Fruit fly (Drosophila melanogaster): ENCODE measurements around the gene CAH16.

CAH16 gene

DNA sequence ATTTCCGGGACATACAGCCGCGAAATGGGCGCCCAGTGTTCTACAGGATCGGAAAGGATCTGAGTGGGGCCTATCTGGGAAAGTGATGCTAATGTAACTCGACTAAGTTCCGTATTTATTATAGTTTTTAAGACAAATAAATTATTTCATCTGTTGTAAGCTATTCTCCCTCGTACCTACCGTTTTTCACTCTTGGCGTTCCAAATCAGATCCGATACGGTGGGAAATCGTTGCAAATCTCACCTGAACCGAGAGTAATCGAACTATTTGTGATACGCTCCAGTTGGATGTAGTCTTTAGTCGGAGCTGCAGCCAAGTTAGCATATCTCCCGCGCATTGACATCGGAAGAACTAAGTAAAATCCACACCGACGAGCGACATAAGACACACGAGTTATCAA, at the start of gene CAH16:
Gene CAH16 (plus strand): TSS at position 301 of the 400 bp plus-strand sequence.
- TF ChIP-seq rn (GFP tag; IDR thresholded peaks at IDR 0.05) (no peak), CG34367 (tag; optimal IDR thresholded peaks at IDR 0.05) (no peak), CG17806 (tag; optimal IDR thresholded peaks at IDR 0.05) (no peak)

DNA sequence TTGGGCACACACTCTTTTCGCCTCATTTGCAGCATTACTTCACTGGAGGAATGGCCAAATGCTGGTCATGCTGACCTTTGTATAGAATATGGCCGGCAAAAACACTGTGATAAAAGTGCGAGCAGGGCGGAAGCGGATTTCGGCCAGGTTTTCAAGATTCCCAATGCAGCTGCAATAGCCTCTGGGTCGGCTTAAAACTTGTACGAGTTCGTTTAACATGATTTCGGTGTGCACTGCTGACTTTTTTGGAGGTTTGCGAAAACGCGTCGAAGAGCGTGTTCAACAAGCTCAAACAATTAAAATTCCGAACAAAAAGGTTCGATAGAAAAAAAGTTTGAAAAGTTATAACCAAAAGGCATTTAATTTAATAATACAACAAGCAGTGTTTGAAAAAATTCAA, 49.4 kb upstream of the CAH16 start, which contains the start of gene chp:
Gene chp (minus strand): TSS at position 101 of the 400 bp plus-strand sequence.
- TF ChIP-seq gl (tag; optimal IDR thresholded peaks at IDR 0.05), result no peak
- TF ChIP-seq fd96Ca (GFP tag; IDR thresholded peaks at IDR 0.05), result no peak
- TF ChIP-seq Pif1B (GFP tag; optimal IDR thresholded peaks at IDR 0.05), result no peak
- TF ChIP-seq CG32121 (GFP tag; IDR thresholded peaks at IDR 0.05), result no peak
- TF ChIP-seq CG17806 (tag; optimal IDR thresholded peaks at IDR 0.05), result no peak
- no peak for TF ChIP-seq EcR (GFP tag; optimal IDR thresholded peaks at IDR 0.05)
- TF ChIP-seq Ets98B (GFP tag; IDR thresholded peaks at IDR 0.05), result no peak
- no peak for TF ChIP-seq CG10348 (GFP tag; IDR thresholded peaks at IDR 0.05)

- TF ChIP-seq Pif1A (GFP tag; optimal IDR thresholded peaks at IDR 0.05) (no peak), CG17806 (tag; optimal IDR thresholded peaks at IDR 0.05) (no peak), rn (GFP tag; IDR thresholded peaks at IDR 0.05) (no peak), CG4496 (GFP tag; IDR thresholded peaks at IDR 0.05) (no peak), CG8301 (tag; optimal IDR thresholded peaks at IDR 0.05) (no peak), Ets98B (GFP tag; IDR thresholded peaks at IDR 0.05) (no peak), D1 (tag; optimal IDR thresholded peaks at IDR 0.05) (no peak), CG12605 (GFP tag; IDR thresholded peaks at IDR 0.05) (no peak), CG34367 (tag; optimal IDR thresholded peaks at IDR 0.05) (no peak), CG9948 (tag; optimal IDR thresholded peaks at IDR 0.05) (no peak), CG14655 (GFP tag; optimal IDR thresholded peaks at IDR 0.05) (no peak)
Measured at dm6 chr3R:31213227-31213626, 46.8 kb upstream of the CAH16 start, which contains the start of the genes Zwilch and CG1542. TSS of gene Zwilch (minus strand) at chr3R:31213376. TSS of gene CG1542 (plus strand) at chr3R:31213458.

DNA sequence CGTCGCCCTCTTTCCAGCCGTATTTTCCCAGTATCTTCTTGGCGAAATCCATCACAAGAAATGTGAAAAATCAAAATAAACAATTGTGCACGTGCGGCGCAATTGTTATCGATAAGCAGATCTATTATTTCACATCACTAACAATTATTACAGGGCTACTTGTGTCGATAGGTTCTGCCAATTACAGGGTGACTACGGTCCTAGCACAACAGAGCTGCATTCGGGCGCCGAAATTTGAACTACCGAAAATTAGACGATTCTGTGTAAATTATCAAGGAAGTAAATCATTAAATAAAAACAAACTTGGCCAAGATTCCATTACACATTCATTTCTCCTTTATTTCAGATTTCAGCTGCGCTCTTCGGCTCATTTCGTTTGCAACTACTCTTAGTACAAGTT, 44.2 kb upstream of the CAH16 start, which contains the start of gene CG15561:
Gene CG15561 (minus strand): TSS at position 113 of the 400 bp plus-strand sequence.
- TF ChIP-seq CG12605 (GFP tag; IDR thresholded peaks at IDR 0.05), result no peak
- TF ChIP-seq CG34367 (tag; optimal IDR thresholded peaks at IDR 0.05), result no peak
- TF ChIP-seq Snoo (tag; optimal IDR thresholded peaks at IDR 0.05), result no peak
- no peak for TF ChIP-seq gl (tag; optimal IDR thresholded peaks at IDR 0.05)
- no peak for TF ChIP-seq CG17806 (tag; optimal IDR thresholded peaks at IDR 0.05)
- no peak for TF ChIP-seq rn (GFP tag; IDR thresholded peaks at IDR 0.05)
- no peak for TF ChIP-seq CG10348 (GFP tag; IDR thresholded peaks at IDR 0.05)
- no peak for TF ChIP-seq D1 (tag; optimal IDR thresholded peaks at IDR 0.05)
- no peak for TF ChIP-seq CG32121 (GFP tag; IDR thresholded peaks at IDR 0.05)
- no peak for TF ChIP-seq CG4496 (GFP tag; IDR thresholded peaks at IDR 0.05)
- TF ChIP-seq fd96Ca (GFP tag; IDR thresholded peaks at IDR 0.05), result no peak
- TF ChIP-seq Ets98B (GFP tag; IDR thresholded peaks at IDR 0.05), result no peak
- no peak for TF ChIP-seq CG15710 (tag; optimal IDR thresholded peaks at IDR 0.05)
- TF ChIP-seq EcR (GFP tag; optimal IDR thresholded peaks at IDR 0.05), result no peak

- peak; percentile 85 for TF ChIP-seq EcR (GFP tag; optimal IDR thresholded peaks at IDR 0.05)
- no peak for TF ChIP-seq CG34367 (tag; optimal IDR thresholded peaks at IDR 0.05)
Measured at dm6 chr3R:31218214-31218876, 41.7 kb upstream of the CAH16 start.

DNA sequence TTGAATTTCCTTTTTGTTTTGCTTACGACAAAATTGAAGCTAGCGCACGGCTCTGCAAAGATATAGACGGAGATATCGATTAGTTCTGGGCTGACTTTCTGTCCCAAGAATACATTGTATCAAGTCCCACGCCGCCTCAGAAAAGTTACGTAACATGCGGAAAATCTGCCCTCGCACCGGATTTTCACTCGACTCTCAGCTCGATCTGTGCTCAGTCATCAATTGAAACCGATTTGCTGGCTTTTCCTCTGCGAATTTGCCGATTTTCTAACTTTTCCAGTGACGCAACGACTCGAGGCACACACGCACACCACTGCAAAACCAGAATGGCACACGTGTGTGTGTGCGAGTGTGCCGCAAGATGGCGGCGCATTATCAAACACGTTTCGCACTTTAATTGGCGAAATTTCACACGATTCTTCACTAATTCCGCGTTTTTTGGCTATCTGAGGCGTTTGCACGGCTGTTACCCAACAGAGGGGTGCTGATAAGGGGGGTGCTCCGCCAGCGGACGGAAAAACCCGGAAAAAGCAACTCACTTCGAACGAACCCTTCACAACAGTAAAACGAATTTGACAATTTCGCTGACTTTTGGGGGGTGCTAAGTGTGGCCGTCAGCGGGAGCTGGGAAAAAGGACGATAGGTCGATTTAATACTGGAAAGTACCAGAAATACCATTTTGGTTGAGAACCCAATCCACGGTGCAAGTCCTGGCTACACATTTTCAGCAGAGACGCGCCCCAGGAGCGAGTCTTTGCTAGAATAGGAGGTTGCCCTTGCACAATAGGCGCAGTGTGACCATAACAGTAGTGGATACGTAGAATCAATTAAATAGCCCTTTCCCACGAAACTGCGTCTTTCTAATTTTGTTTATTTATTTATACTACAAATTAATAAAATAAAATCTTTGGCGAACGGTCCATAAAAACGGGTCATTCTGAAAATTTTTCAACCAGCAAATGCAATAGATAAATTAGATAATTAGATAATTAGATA, 40.8 kb upstream of the CAH16 start, which contains the start of gene ATPsynC:
Gene ATPsynC (minus strand): TSS at position 634 of the 996 bp plus-strand sequence.
- TF ChIP-seq EcR (GFP tag; optimal IDR thresholded peaks at IDR 0.05), result peak; percentile 60
- peak; percentile 10 for TF ChIP-seq CG17806 (tag; optimal IDR thresholded peaks at IDR 0.05)
- peak; percentile 11 for TF ChIP-seq CG8159 (tag; optimal IDR thresholded peaks at IDR 0.05)
- no peak for TF ChIP-seq fd96Ca (GFP tag; IDR thresholded peaks at IDR 0.05)
- TF ChIP-seq Snoo (tag; optimal IDR thresholded peaks at IDR 0.05), result peak; percentile 28
